Worm (Caenorhabditis elegans) whole organism, L3 larva: Measurements from ENCODE around the gene aipr-1.

Source experiments
- nhr-28 ChIP-seq: fragments of 150-350 bp; optimal IDR thresholded peaks from 2 replicates; lab custom pipeline; 2014; ENCODE audit warnings: missing biosample characterization, missing genetic modification characterization
- pha-4 ChIP-seq: fragments of 150-350 bp; optimal IDR thresholded peaks from 2 replicates; lab custom pipeline; 2014; ENCODE audit warnings: missing biosample characterization, missing genetic modification reagents, missing genetic modification characterization
- ztf-4 ChIP-seq: fragments of 150-350 bp; optimal IDR thresholded peaks from 2 replicates; lab custom pipeline; 2014; ENCODE audit warnings: missing biosample characterization, missing genetic modification characterization

- TF ChIP-seq nhr-28, result no peak
- peak; percentile 63 for TF ChIP-seq pha-4
- TF ChIP-seq ztf-4 (tag; lab: Kevin White, UChicago), result no peak
Measured at ce11 chrII:6562203-6562867, 31.7 kb downstream of the aipr-1 start.
